Fruit fly (Drosophila melanogaster): ENCODE results near the gene Tsf1.

Tsf1 gene

DNA sequence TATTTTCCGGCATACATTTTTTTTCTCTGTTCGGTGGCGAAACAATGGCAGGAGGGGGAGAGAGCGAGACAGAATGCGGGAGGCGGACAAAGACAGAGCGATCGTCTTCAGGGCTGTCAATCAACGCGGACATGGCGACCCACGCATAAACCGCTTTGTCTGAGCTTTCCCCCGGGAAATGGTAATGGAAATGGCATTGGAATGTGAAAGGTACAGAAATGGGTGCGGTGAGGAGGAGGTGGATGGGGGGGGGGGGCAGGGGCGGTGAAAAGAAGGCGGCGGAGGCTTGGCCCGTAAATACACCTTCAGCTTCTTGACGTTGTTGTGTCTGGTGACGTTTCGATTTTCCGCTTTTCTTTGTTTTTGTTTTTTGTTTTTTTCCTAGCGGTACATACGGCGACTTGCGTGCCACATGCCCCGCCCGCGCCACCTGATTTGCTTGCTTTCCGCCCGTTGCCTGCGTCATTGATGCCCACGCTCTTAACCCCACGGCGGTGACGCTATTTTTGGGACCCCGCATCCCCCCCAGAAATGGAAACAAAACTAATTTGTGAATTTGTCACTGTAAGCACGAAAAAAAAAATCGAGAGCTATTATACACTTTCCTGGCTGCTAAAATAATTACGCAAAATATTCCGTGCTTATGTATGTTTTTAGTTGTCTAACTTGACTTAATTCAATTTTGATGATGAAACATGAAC, 22.7 kb upstream of the Tsf1 start:
- no peak for TF ChIP-seq Rel (GFP tag; optimal IDR thresholded peaks at IDR 0.05)
- no peak for TF ChIP-seq Rel (tag; optimal IDR thresholded peaks at IDR 0.05)
- no peak for TF ChIP-seq CG32264 (GFP tag; optimal IDR thresholded peaks at IDR 0.05)
- no peak for TF ChIP-seq psq (GFP tag; optimal IDR thresholded peaks at IDR 0.05)
- TF ChIP-seq GATAd (GFP tag; optimal IDR thresholded peaks at IDR 0.05), result no peak
- no peak for TF ChIP-seq Hnf4 (GFP tag; optimal IDR thresholded peaks at IDR 0.05)

DNA sequence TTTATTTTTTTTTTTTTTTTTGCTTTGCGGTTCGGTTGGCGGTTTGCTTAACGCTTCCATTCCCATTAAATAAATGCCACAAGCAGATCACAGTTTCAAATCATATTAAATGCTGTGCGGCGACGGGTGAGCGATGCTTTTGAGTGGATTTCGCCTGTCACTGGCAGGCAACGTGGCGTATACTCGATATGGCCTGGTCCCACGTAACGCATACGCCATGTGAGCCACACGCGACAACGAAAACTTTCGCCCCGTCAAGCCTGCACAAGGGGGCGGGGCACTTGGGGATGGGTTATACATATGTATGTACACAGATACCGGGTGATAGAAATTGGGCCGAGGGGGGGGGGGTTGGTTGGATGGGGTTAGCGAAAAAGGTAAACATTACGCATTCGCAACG, 21.9 kb upstream of the Tsf1 start:
- TF ChIP-seq Hr78 (GFP tag; optimal IDR thresholded peaks at IDR 0.05) (no peak), Rel (GFP tag; optimal IDR thresholded peaks at IDR 0.05) (no peak), Rel (tag; optimal IDR thresholded peaks at IDR 0.05) (no peak), rgr (GFP tag; optimal IDR thresholded peaks at IDR 0.05) (no peak), fru (GFP tag; optimal IDR thresholded peaks at IDR 0.05) (no peak), ey (GFP tag; optimal IDR thresholded peaks at IDR 0.05) (no peak), h (GFP tag; optimal IDR thresholded peaks at IDR 0.05) (no peak), br (GFP tag; optimal IDR thresholded peaks at IDR 0.05) (no peak), GATAd (GFP tag; optimal IDR thresholded peaks at IDR 0.05) (no peak), Hnf4 (GFP tag; optimal IDR thresholded peaks at IDR 0.05) (no peak), Jra (GFP tag; optimal IDR thresholded peaks at IDR 0.05) (no peak), CG9705 (GFP tag; optimal IDR thresholded peaks at IDR 0.05) (no peak), Vsx2 (GFP tag; optimal IDR thresholded peaks at IDR 0.05; ENCODE audit: partially characterized antibody) (no peak)

DNA sequence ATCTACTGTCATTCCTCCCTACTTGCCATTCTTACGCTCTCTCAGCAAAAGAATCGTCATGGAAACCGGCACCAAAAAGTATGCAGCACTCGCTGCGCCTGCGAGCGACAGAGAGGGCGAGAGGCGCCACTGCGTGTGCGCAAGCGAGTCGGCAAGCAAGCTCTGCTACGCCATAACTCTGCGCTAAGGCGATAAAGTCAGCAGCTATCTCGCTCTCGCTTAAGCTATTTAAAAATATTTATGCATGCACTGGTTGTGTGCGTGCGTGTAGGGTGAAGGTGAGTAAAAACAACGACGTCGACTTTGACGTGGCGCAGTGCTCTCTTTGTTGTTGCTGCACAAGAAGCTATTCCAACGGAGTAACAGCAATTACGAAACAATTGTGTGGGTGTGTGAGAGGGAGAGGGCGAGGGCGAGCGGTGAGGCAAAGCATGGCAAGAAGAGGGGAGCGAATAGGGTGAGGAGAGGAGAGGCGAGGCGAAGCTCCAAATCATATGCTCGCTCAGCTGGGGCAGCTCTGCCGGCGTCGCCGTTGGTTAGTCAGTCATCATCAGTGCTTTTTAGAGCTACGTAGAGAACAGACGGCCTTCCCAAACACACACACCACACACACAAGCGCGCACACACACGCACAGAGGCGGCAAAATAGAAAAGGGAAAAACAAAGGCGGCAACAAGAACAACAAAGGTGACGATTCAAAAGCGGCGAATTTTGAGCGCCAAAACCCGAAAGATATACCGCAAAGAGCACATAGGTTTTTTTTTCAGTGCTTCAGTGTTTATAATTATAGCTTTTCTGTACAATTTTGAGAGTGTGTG, 20.6 kb upstream of the Tsf1 start, which contains the start of gene CrebB:
TSS of gene CrebB (plus strand) at position 325 of the 818 bp plus-strand sequence.
- TF ChIP-seq br (GFP tag; optimal IDR thresholded peaks at IDR 0.05), result peak; percentile 56
- TF ChIP-seq Dif (GFP tag; optimal IDR thresholded peaks at IDR 0.05; ENCODE audit: partially characterized antibody), result peak; percentile 53
- TF ChIP-seq woc (GFP tag; optimal IDR thresholded peaks at IDR 0.05), result no peak
- TF ChIP-seq Hnf4 (GFP tag; optimal IDR thresholded peaks at IDR 0.05), result no peak
- no peak for TF ChIP-seq psq (GFP tag; optimal IDR thresholded peaks at IDR 0.05)
- no peak for TF ChIP-seq Hr78 (GFP tag; optimal IDR thresholded peaks at IDR 0.05)
- TF ChIP-seq dmrt93B (GFP tag; optimal IDR thresholded peaks at IDR 0.05), result no peak
- TF ChIP-seq lola (GFP tag; optimal IDR thresholded peaks at IDR 0.05), result no peak
- TF ChIP-seq foxo (GFP tag; optimal IDR thresholded peaks at IDR 0.05), result peak in 1 of 2 experiments; percentile 24
- no peak for TF ChIP-seq tai (GFP tag; optimal IDR thresholded peaks at IDR 0.05)
- no peak for TF ChIP-seq CG9705 (GFP tag; optimal IDR thresholded peaks at IDR 0.05)
- peak in 1 of 2 experiments; percentile 15 for TF ChIP-seq dl (GFP tag; optimal IDR thresholded peaks at IDR 0.05; ENCODE audit: insufficient read depth in 1 of 2, partially characterized antibody in 2 of 2)
- TF ChIP-seq OdsH (GFP tag; optimal IDR thresholded peaks at IDR 0.05), result peak; percentile 30
- TF ChIP-seq fru (GFP tag; optimal IDR thresholded peaks at IDR 0.05), result peak; percentile 29
- TF ChIP-seq brk (GFP tag; optimal IDR thresholded peaks at IDR 0.05), result no peak
- TF ChIP-seq HLH106 (tag; optimal IDR thresholded peaks at IDR 0.05), result no peak
- TF ChIP-seq Dfd (GFP tag; optimal IDR thresholded peaks at IDR 0.05), result no peak
- TF ChIP-seq Sp1 (GFP tag; optimal IDR thresholded peaks at IDR 0.05), result no peak
- TF ChIP-seq GATAd (GFP tag; optimal IDR thresholded peaks at IDR 0.05), result no peak
- peak; percentile 48 for TF ChIP-seq rgr (GFP tag; optimal IDR thresholded peaks at IDR 0.05)
- TF ChIP-seq Jra (GFP tag; optimal IDR thresholded peaks at IDR 0.05), result no peak
- peak; percentile 89 for TF ChIP-seq CrebA (GFP tag; optimal IDR thresholded peaks at IDR 0.05; ENCODE audit: borderline replicate concordance)
- TF ChIP-seq N (GFP tag; optimal IDR thresholded peaks at IDR 0.05), result no peak
- peak; percentile 51 for TF ChIP-seq Vsx2 (GFP tag; optimal IDR thresholded peaks at IDR 0.05; ENCODE audit: partially characterized antibody)
- peak; percentile 56 for TF ChIP-seq h (GFP tag; optimal IDR thresholded peaks at IDR 0.05)
- TF ChIP-seq Rel (GFP tag; optimal IDR thresholded peaks at IDR 0.05), result no peak
- peak; percentile 46 for TF ChIP-seq Rel (tag; optimal IDR thresholded peaks at IDR 0.05)
- no peak for TF ChIP-seq jim (GFP tag; optimal IDR thresholded peaks at IDR 0.05)
- TF ChIP-seq Myc (optimal IDR thresholded peaks at IDR 0.05), result no peak
- no peak for TF ChIP-seq dsf (GFP tag; optimal IDR thresholded peaks at IDR 0.05; ENCODE audit: borderline replicate concordance)
- peak; percentile 52 for TF ChIP-seq ey (GFP tag; optimal IDR thresholded peaks at IDR 0.05)
- TF ChIP-seq CG32264 (GFP tag; optimal IDR thresholded peaks at IDR 0.05), result no peak
- TF ChIP-seq Mio (GFP tag; optimal IDR thresholded peaks at IDR 0.05), result peak; percentile 51
- TF ChIP-seq Hr83 (GFP tag; optimal IDR thresholded peaks at IDR 0.05; ENCODE audit: poor library complexity, severe bottlenecking), result peak; percentile 63
- no peak for TF ChIP-seq sv (GFP tag; optimal IDR thresholded peaks at IDR 0.05)
- TF ChIP-seq sage (GFP tag; optimal IDR thresholded peaks at IDR 0.05), result no peak
- no peak for TF ChIP-seq pan (optimal IDR thresholded peaks at IDR 0.05)
- no peak for TF ChIP-seq Abd-B (GFP tag; optimal IDR thresholded peaks at IDR 0.05)
- no peak for TF ChIP-seq usp (GFP tag; optimal IDR thresholded peaks at IDR 0.05)

Measured in whole organism, wandering third instar larva.